Worm (Caenorhabditis elegans) whole organism, mixed stage, embryonic: ENCODE data around the gene F35G12.5.

Experiments used
- bed-3 ChIP-seq: fragments of 200-800 bp; sonication (Bioruptor generic); optimal IDR thresholded peaks from 3 replicates; lab custom pipeline; 2018; ENCODE audit warnings: mild to moderate bottlenecking, missing genetic modification characterization, moderate library complexity, missing compliant biosample characterization
- flh-1 ChIP-seq: fragments of 200-800 bp; sonication (Bioruptor generic); optimal IDR thresholded peaks from 2 replicates; lab custom pipeline; 2018; ENCODE audit warnings: mild to moderate bottlenecking, missing genetic modification characterization, moderate library complexity, missing compliant biosample characterization
- mab-5 ChIP-seq: fragments of 150-350 bp; optimal IDR thresholded peaks from 2 replicates; lab custom pipeline; 2014; ENCODE audit warnings: missing biosample characterization, missing genetic modification characterization
- mep-1 ChIP-seq: fragments of 150-350 bp; optimal IDR thresholded peaks from 2 replicates; lab custom pipeline; 2017; ENCODE audit warnings: missing biosample characterization, missing genetic modification reagents, missing genetic modification characterization, inconsistent platforms
- mls-2 ChIP-seq: sonication (generic microtip); optimal IDR thresholded peaks from 2 replicates; lab custom pipeline; 2016; ENCODE audit warnings: mild to moderate bottlenecking, missing genetic modification characterization, moderate library complexity, missing compliant biosample characterization
- nhr-237 ChIP-seq: fragments of 150-350 bp; optimal IDR thresholded peaks from 2 replicates; lab custom pipeline; 2014; ENCODE audit warnings: missing biosample characterization, missing genetic modification characterization
- pha-4 ChIP-seq: fragments of 150-350 bp; optimal IDR thresholded peaks from 2 replicates; lab custom pipeline; 2018; ENCODE audit warnings: missing biosample characterization, missing genetic modification reagents, missing genetic modification characterization
- unc-39 ChIP-seq: fragments of 150-350 bp; optimal IDR thresholded peaks from 2 replicates; lab custom pipeline; 2014; ENCODE audit warnings: missing biosample characterization, missing genetic modification characterization
- ztf-11 ChIP-seq: fragments of 150-350 bp; optimal IDR thresholded peaks from 2 replicates; lab custom pipeline; 2014; ENCODE audit warnings: missing biosample characterization, missing genetic modification characterization

DNA sequence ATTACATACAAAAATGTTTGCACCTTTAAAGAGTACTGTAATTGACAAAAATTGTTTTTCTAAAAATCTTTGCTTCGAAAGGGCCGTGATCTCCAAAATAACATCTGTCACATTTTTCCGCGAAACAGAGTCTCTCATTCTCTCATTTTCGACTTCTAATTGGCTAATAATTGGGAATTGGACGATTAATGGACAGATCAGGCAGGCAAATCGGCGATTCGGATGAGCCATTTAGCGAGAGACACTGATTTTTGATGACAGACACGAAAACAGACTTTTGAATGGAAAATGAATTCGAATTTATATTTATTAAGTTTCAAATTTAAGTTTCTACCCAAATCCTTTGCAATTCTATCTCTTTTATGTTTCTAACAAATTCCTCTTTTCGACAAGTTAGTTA is 19.9 kb downstream of the F35G12.5 start:
- TF ChIP-seq unc-39 (no peak), mep-1 (tag; lab: Kevin White, UChicago) (no peak), flh-1 (GFP tag; lab: Kevin White, UChicago) (no peak), nhr-237 (tag; lab: Kevin White, UChicago) (no peak), bed-3 (no peak), mls-2 (tag; lab: Kevin White, UChicago) (no peak), pha-4 (tag; lab: Kevin White, UChicago) (no peak), ztf-11 (tag; lab: Kevin White, UChicago) (no peak), mab-5 (tag; lab: Kevin White, UChicago) (no peak)
